Worm (Caenorhabditis elegans) whole organism, L3 larva: ENCODE results near the gene tag-290.
A peak's percentile ranks its signal among the peaks of the same experiment; 100 is the strongest.

Experiments used
- R02D3.7 ChIP-seq: fragments of 150-350 bp; optimal IDR thresholded peaks from 2 replicates; lab custom pipeline; 2014; ENCODE audit warnings: missing biosample characterization, missing genetic modification characterization
- ZK546.5 ChIP-seq: sonication (generic microtip); optimal IDR thresholded peaks from 2 replicates; lab custom pipeline; 2017; ENCODE audit warnings: missing biosample characterization, missing genetic modification characterization
- aly-2 ChIP-seq: fragments of 150-350 bp; optimal IDR thresholded peaks from 2 replicates; lab custom pipeline; 2014; ENCODE audit warnings: missing biosample characterization, missing genetic modification characterization
- ama-1 ChIP-seq: fragments of 150-350 bp; optimal IDR thresholded peaks from 2 replicates; lab custom pipeline; 2018
- ceh-16 ChIP-seq: sonication (generic microtip); optimal IDR thresholded peaks from 2 replicates; lab custom pipeline; 2017; ENCODE audit warnings: missing biosample characterization, missing genetic modification characterization
- ceh-28 ChIP-seq: fragments of 150-350 bp; optimal IDR thresholded peaks from 2 replicates; lab custom pipeline; 2014; ENCODE audit warnings: missing biosample characterization, missing genetic modification reagents, missing genetic modification characterization
- ceh-82 ChIP-seq: fragments of 150-350 bp; optimal IDR thresholded peaks from 2 replicates; lab custom pipeline; 2014; ENCODE audit warnings: missing biosample characterization, missing genetic modification characterization
- ceh-9 ChIP-seq: sonication (generic microtip); optimal IDR thresholded peaks from 2 replicates; lab custom pipeline; 2018; ENCODE audit warnings: missing biosample characterization, missing genetic modification characterization
- daf-12 ChIP-seq: fragments of 150-350 bp; optimal IDR thresholded peaks from 2 replicates; lab custom pipeline; 2014; ENCODE audit warnings: missing biosample characterization, missing genetic modification reagents, missing genetic modification characterization
- egl-27 ChIP-seq: sonication (generic microtip); optimal IDR thresholded peaks from 4 replicates; lab custom pipeline; 2017; ENCODE audit warnings: missing biosample characterization, missing genetic modification reagents, missing genetic modification characterization
- egl-5 ChIP-seq: fragments of 150-350 bp; optimal IDR thresholded peaks from 2 replicates; lab custom pipeline; 2017; ENCODE audit warnings: missing biosample characterization, missing genetic modification reagents, missing genetic modification characterization, inconsistent platforms
- elt-1 ChIP-seq: fragments of 150-350 bp; optimal IDR thresholded peaks from 2 replicates; lab custom pipeline; 2014; ENCODE audit warnings: missing biosample characterization, missing genetic modification characterization
- elt-2 ChIP-seq: sonication (generic microtip); optimal IDR thresholded peaks from 2 replicates; lab custom pipeline; 2016; ENCODE audit warnings: missing genetic modification reagents, mild to moderate bottlenecking, missing genetic modification characterization, missing compliant biosample characterization
- elt-3 ChIP-seq, 3 experiments: fragments of 150-350 bp in 1 of 3; sonication (generic microtip) in 2 of 3; optimal IDR thresholded peaks; 2 replicates in 2 of 3; 4 replicates in 1 of 3; lab custom pipeline; 2014 to 2017; ENCODE audit warnings: missing biosample characterization in 3 of 3, missing genetic modification characterization in 3 of 3
- eor-1 ChIP-seq, 2 experiments: fragments of 150-350 bp; optimal IDR thresholded peaks; 2 replicates each; lab custom pipeline; 2014 to 2018; ENCODE audit warnings: missing biosample characterization in 2 of 2, missing genetic modification characterization in 2 of 2
- fkh-10 ChIP-seq: sonication (generic microtip); optimal IDR thresholded peaks from 2 replicates; lab custom pipeline; 2017; ENCODE audit warnings: missing biosample characterization, missing genetic modification reagents, missing genetic modification characterization
- fkh-2 ChIP-seq: fragments of 150-350 bp; optimal IDR thresholded peaks from 2 replicates; lab custom pipeline; 2014; ENCODE audit warnings: missing biosample characterization, missing genetic modification reagents, missing genetic modification characterization
- fos-1 ChIP-seq: fragments of 150-350 bp; optimal IDR thresholded peaks from 2 replicates; lab custom pipeline; 2014; ENCODE audit warnings: missing biosample characterization, missing genetic modification characterization
- hmg-11 ChIP-seq: sonication (generic microtip); optimal IDR thresholded peaks from 2 replicates; lab custom pipeline; 2016; ENCODE audit warnings: missing genetic modification characterization, missing compliant biosample characterization
- jun-1 ChIP-seq: fragments of 150-350 bp; optimal IDR thresholded peaks from 2 replicates; lab custom pipeline; 2014; ENCODE audit warnings: missing biosample characterization, missing genetic modification reagents, missing genetic modification characterization
- lin-15B ChIP-seq: fragments of 150-350 bp; optimal IDR thresholded peaks from 2 replicates; lab custom pipeline; 2014; ENCODE audit warnings: missing biosample characterization, missing genetic modification characterization
- lin-39 ChIP-seq: fragments of 150-350 bp; optimal IDR thresholded peaks from 2 replicates; lab custom pipeline; 2018; ENCODE audit warnings: missing biosample characterization, missing genetic modification reagents, missing genetic modification characterization
- lsy-12 ChIP-seq: sonication (generic microtip); optimal IDR thresholded peaks from 2 replicates; lab custom pipeline; 2016; ENCODE audit warnings: mild to moderate bottlenecking, missing genetic modification characterization, missing compliant biosample characterization
- mdl-1 ChIP-seq: fragments of 150-350 bp; optimal IDR thresholded peaks from 2 replicates; lab custom pipeline; 2014; ENCODE audit warnings: missing biosample characterization, missing genetic modification characterization
- mml-1 ChIP-seq: fragments of 150-350 bp; sonication (generic microtip); optimal IDR thresholded peaks from 3 replicates; lab custom pipeline; 2014; ENCODE audit warnings: missing biosample characterization, missing genetic modification characterization
- nfya-1 ChIP-seq: sonication (generic microtip); optimal IDR thresholded peaks from 2 replicates; lab custom pipeline; 2017; ENCODE audit warnings: missing genetic modification characterization, mild to moderate bottlenecking, missing compliant biosample characterization, antibody characterized with exemption, moderate library complexity; ENCODE audit not compliant: insufficient read depth
- nhr-11 ChIP-seq: fragments of 150-350 bp; optimal IDR thresholded peaks from 2 replicates; lab custom pipeline; 2014; ENCODE audit warnings: missing biosample characterization, missing genetic modification characterization
- nhr-12 ChIP-seq: fragments of 150-350 bp; optimal IDR thresholded peaks from 2 replicates; lab custom pipeline; 2014; ENCODE audit warnings: missing biosample characterization, missing genetic modification characterization
- nhr-23 ChIP-seq: fragments of 150-350 bp; optimal IDR thresholded peaks from 2 replicates; lab custom pipeline; 2014; ENCODE audit warnings: missing biosample characterization, missing genetic modification reagents, missing genetic modification characterization
- nhr-237 ChIP-seq: fragments of 150-350 bp; optimal IDR thresholded peaks from 2 replicates; lab custom pipeline; 2014; ENCODE audit warnings: missing biosample characterization, missing genetic modification characterization
- nhr-25 ChIP-seq: sonication (generic microtip); optimal IDR thresholded peaks from 2 replicates; lab custom pipeline; 2017; ENCODE audit warnings: missing biosample characterization, missing genetic modification characterization
- nhr-28 ChIP-seq: fragments of 150-350 bp; optimal IDR thresholded peaks from 2 replicates; lab custom pipeline; 2014; ENCODE audit warnings: missing biosample characterization, missing genetic modification characterization
- nhr-43 ChIP-seq: sonication (generic microtip); optimal IDR thresholded peaks from 2 replicates; lab custom pipeline; 2016; ENCODE audit warnings: mild to moderate bottlenecking, missing genetic modification characterization, missing compliant biosample characterization; ENCODE audit not compliant: poor library complexity, severe bottlenecking
- nhr-67 ChIP-seq: fragments of 150-350 bp; optimal IDR thresholded peaks from 2 replicates; lab custom pipeline; 2014; ENCODE audit warnings: missing biosample characterization, missing genetic modification characterization
- nhr-76 ChIP-seq: fragments of 150-350 bp; sonication (generic microtip); optimal IDR thresholded peaks from 5 replicates; lab custom pipeline; 2014; ENCODE audit warnings: missing biosample characterization, missing genetic modification characterization
- nhr-77 ChIP-seq: fragments of 150-350 bp; optimal IDR thresholded peaks from 2 replicates; lab custom pipeline; 2014; ENCODE audit warnings: missing biosample characterization, missing genetic modification characterization
- pha-4 ChIP-seq: fragments of 150-350 bp; optimal IDR thresholded peaks from 2 replicates; lab custom pipeline; 2014; ENCODE audit warnings: missing biosample characterization, missing genetic modification reagents, missing genetic modification characterization
- pqm-1 ChIP-seq: fragments of 150-350 bp; optimal IDR thresholded peaks from 2 replicates; lab custom pipeline; 2017; ENCODE audit warnings: missing biosample characterization, missing genetic modification characterization, inconsistent platforms
- sea-2 ChIP-seq: fragments of 150-350 bp; sonication (generic microtip); optimal IDR thresholded peaks from 4 replicates; lab custom pipeline; 2014; ENCODE audit warnings: missing biosample characterization, missing genetic modification reagents, missing genetic modification characterization
- skn-1 ChIP-seq: fragments of 150-350 bp; optimal IDR thresholded peaks from 2 replicates; lab custom pipeline; 2014; ENCODE audit warnings: missing biosample characterization, missing genetic modification characterization
- snpc-4 ChIP-seq: fragments of 150-350 bp; optimal IDR thresholded peaks from 2 replicates; lab custom pipeline; 2014; ENCODE audit warnings: missing biosample characterization, missing genetic modification characterization
- tbx-2 ChIP-seq: sonication (generic microtip); optimal IDR thresholded peaks from 2 replicates; lab custom pipeline; 2016; ENCODE audit warnings: mild to moderate bottlenecking, missing genetic modification characterization, missing compliant biosample characterization
- unc-39 ChIP-seq: sonication (generic microtip); optimal IDR thresholded peaks from 4 replicates; lab custom pipeline; 2017; ENCODE audit warnings: missing biosample characterization, missing genetic modification characterization
- unc-62 ChIP-seq: fragments of 150-350 bp; sonication (generic microtip); optimal IDR thresholded peaks from 4 replicates; lab custom pipeline; 2014; ENCODE audit warnings: missing biosample characterization, missing genetic modification reagents, missing genetic modification characterization
- zag-1 ChIP-seq: fragments of 150-350 bp; optimal IDR thresholded peaks from 2 replicates; lab custom pipeline; 2014; ENCODE audit warnings: missing biosample characterization, missing genetic modification characterization
- ztf-11 ChIP-seq: fragments of 150-350 bp; optimal IDR thresholded peaks from 2 replicates; lab custom pipeline; 2014; ENCODE audit warnings: missing biosample characterization, missing genetic modification characterization
- ztf-4 ChIP-seq: fragments of 150-350 bp; optimal IDR thresholded peaks from 2 replicates; lab custom pipeline; 2014; ENCODE audit warnings: missing biosample characterization, missing genetic modification characterization

The tag-290 gene

DNA sequence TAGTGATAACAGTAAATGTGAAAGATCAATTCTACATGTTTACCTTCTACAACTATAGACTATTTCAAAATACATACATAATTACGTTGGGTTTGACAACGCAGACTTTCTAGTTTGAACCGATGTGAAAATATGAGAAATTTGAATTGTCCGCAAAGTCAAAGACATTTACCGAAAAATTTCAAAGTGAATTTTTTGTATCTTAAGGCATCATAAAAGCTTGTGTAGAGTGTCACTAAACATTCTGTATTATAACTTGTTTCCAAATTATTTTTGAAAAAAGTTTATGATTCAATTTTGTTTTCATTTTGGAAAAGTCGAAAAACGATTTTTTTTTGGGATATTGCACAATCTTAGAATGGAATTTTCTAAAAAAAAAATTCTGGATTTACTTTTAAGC, 22.5 kb downstream of the tag-290 start:
- TF ChIP-seq ceh-16 (tag; lab: Kevin White, UChicago) (no peak), fos-1 (tag; lab: Kevin White, UChicago) (no peak), lsy-12 (tag; lab: Kevin White, UChicago) (no peak), skn-1 (tag; lab: Kevin White, UChicago) (no peak), sea-2 (GFP tag; lab: Kevin White, UChicago) (no peak), nhr-43 (tag; lab: Kevin White, UChicago) (no peak), lin-15B (tag; lab: Kevin White, UChicago) (no peak), fkh-2 (tag; lab: Kevin White, UChicago) (no peak)

ce11 chrV:11637191-11637590, 24.1 kb downstream of the tag-290 start, which contains the start of gene sipa-1:
TSS of gene sipa-1 (minus strand) at chrV:11637291.
- TF ChIP-seq elt-3 (tag; optimal IDR thresholded peaks at IDR 0.05; lab: Kevin White, UChicago) (no peak), daf-12 (tag; lab: Kevin White, UChicago) (no peak)

DNA sequence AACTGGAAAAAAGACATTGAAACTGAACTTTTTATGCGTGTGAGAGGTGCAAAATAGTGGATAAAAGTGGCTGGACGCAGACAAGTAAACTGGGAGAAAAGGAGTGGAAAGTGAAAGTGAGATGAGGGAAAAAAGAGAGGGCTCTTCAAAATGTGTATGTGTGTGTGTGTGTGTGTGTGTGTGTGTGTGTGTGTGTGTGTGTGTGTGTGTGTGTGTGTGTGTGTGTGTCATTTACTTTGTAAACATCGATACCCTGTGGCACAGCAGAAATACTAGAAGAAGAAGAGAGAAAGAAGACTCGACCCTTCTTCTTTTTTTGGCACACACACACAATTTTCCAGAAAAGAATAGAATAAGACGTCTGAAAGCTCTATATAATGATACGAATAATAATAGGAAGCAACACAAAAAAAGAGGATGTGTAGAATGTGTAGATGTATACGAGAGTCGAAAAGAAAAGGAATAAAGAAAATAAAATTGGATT, 25.6 kb downstream of the tag-290 start:
- TF ChIP-seq fos-1 (tag; lab: Kevin White, UChicago) (no peak), egl-27 (tag; lab: Kevin White, UChicago) (no peak), unc-39 (tag; lab: Kevin White, UChicago) (no peak), nhr-43 (tag; lab: Kevin White, UChicago) (no peak), nhr-12 (tag; lab: Kevin White, UChicago) (no peak), tbx-2 (tag; lab: Kevin White, UChicago) (no peak), mml-1 (tag; lab: Kevin White, UChicago) (no peak), ceh-28 (no peak), nhr-23 (no peak), jun-1 (tag; lab: Kevin White, UChicago) (peak; percentile 38), lin-15B (tag; lab: Kevin White, UChicago) (no peak), daf-12 (tag; lab: Kevin White, UChicago) (no peak), zag-1 (tag; lab: Kevin White, UChicago) (no peak), nhr-77 (tag; lab: Kevin White, UChicago) (no peak), lin-39 (tag; lab: Kevin White, UChicago) (peak; percentile 56), aly-2 (no peak), nhr-237 (tag; lab: Kevin White, UChicago) (no peak), ceh-16 (tag; lab: Kevin White, UChicago) (no peak), ceh-82 (tag; lab: Kevin White, UChicago) (no peak), R02D3.7 (no peak), nfya-1 (peak; percentile 73), skn-1 (tag; lab: Kevin White, UChicago) (no peak), egl-5 (tag; lab: Kevin White, UChicago) (peak; percentile 75), nhr-76 (tag; lab: Kevin White, UChicago) (no peak), pha-4 (tag; lab: Kevin White, UChicago) (peak; percentile 83), nhr-11 (tag; lab: Kevin White, UChicago) (peak; percentile 65), ztf-4 (no peak), ceh-9 (tag; lab: Kevin White, UChicago) (no peak), nhr-28 (tag; lab: Kevin White, UChicago) (no peak), elt-2 (tag; lab: Kevin White, UChicago) (no peak), ama-1 (lab: Kevin White, UChicago) (no peak), nhr-67 (tag; lab: Kevin White, UChicago) (no peak), hmg-11 (tag; lab: Kevin White, UChicago) (peak; percentile 6), mdl-1 (tag; lab: Kevin White, UChicago) (peak; percentile 18), ztf-11 (tag; lab: Kevin White, UChicago) (no peak), ZK546.5 (no peak), fkh-2 (tag; lab: Kevin White, UChicago) (no peak), elt-1 (tag; lab: Kevin White, UChicago) (no peak), eor-1 (tag; optimal IDR thresholded peaks at IDR 0.05; lab: Kevin White, UChicago) (no peak), lsy-12 (tag; lab: Kevin White, UChicago) (peak; percentile 51), unc-62 (no peak), pqm-1 (no peak), snpc-4 (peak; percentile 30), elt-3 (tag; optimal IDR thresholded peaks at IDR 0.05; lab: Kevin White, UChicago) (no peak), sea-2 (GFP tag; lab: Kevin White, UChicago) (no peak), fkh-10 (no peak), nhr-25 (no peak)
